Worm (Caenorhabditis elegans) whole organism, L1 larva: ENCODE measurements around the gene F13D12.3.

ENCODE experiments used
- alr-1 ChIP-seq: fragments of 200-800 bp; sonication (Bioruptor generic); optimal IDR thresholded peaks from 2 replicates; lab custom pipeline; 2018; ENCODE audit warnings: borderline replicate concordance, mild to moderate bottlenecking, missing genetic modification characterization, missing compliant biosample characterization
- aly-2 ChIP-seq: fragments of 150-350 bp; optimal IDR thresholded peaks from 2 replicates; lab custom pipeline; 2014; ENCODE audit warnings: missing biosample characterization, missing genetic modification characterization
- ama-1 ChIP-seq: fragments of 150-350 bp; optimal IDR thresholded peaks from 2 replicates; lab custom pipeline; 2014
- blmp-1 ChIP-seq: fragments of 150-350 bp; optimal IDR thresholded peaks from 2 replicates; lab custom pipeline; 2014; ENCODE audit warnings: missing biosample characterization, missing genetic modification characterization
- ceh-88 ChIP-seq: fragments of 200-800 bp; sonication (Bioruptor generic); IDR thresholded peaks from 2 replicates; pipeline ENCODE4 v1.3.6; 2022; ENCODE audit warnings: missing genetic modification characterization, missing compliant biosample characterization
- ceh-90 ChIP-seq: sonication (generic microtip); optimal IDR thresholded peaks from 2 replicates; lab custom pipeline; 2016; ENCODE audit warnings: missing genetic modification characterization, missing compliant biosample characterization
- lin-13 ChIP-seq: fragments of 150-350 bp; optimal IDR thresholded peaks from 2 replicates; lab custom pipeline; 2014; ENCODE audit warnings: missing biosample characterization, missing genetic modification reagents, missing genetic modification characterization
- nhr-11 ChIP-seq: fragments of 150-350 bp; optimal IDR thresholded peaks from 2 replicates; lab custom pipeline; 2014; ENCODE audit warnings: missing biosample characterization, missing genetic modification characterization
- nhr-77 ChIP-seq: fragments of 150-350 bp; optimal IDR thresholded peaks from 2 replicates; lab custom pipeline; 2014; ENCODE audit warnings: missing biosample characterization, missing genetic modification characterization
- skn-1 ChIP-seq: fragments of 150-350 bp; optimal IDR thresholded peaks from 2 replicates; lab custom pipeline; 2014; ENCODE audit warnings: missing biosample characterization, missing genetic modification characterization
- sptf-1 ChIP-seq: fragments of 150-350 bp; optimal IDR thresholded peaks from 2 replicates; lab custom pipeline; 2014; ENCODE audit warnings: missing biosample characterization, missing genetic modification characterization
- tlp-1 ChIP-seq: fragments of 150-350 bp; optimal IDR thresholded peaks from 2 replicates; lab custom pipeline; 2014; ENCODE audit warnings: missing biosample characterization, missing genetic modification characterization
- zag-1 ChIP-seq: fragments of 150-350 bp; optimal IDR thresholded peaks from 2 replicates; lab custom pipeline; 2014; ENCODE audit warnings: missing biosample characterization, missing genetic modification characterization
- ztf-4 ChIP-seq: fragments of 150-350 bp; optimal IDR thresholded peaks from 2 replicates; lab custom pipeline; 2014; ENCODE audit warnings: missing biosample characterization, missing genetic modification characterization

DNA sequence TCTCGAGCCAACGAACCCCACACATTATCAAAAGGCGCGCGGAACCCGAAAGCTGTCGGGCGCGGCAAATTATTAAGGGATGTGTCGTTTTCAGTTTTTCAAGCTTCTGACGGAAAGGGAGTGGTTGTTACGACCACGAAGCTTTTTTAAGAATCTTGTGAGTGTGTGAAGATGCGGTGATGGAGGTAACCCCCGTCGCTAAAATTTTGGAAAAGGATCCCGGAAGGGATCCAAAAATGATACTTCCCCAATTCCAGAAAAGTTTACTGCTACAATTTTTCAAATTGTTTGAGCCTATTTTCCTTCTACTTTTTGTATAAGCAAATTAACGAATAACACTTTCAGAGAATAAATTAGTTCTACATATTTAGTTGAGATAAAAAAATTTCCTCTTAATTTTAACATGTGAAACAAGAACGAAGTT, 36.5 kb downstream of the F13D12.3 start:
- TF ChIP-seq ztf-4 (tag; lab: Kevin White, UChicago): peak; percentile 81
- TF ChIP-seq lin-13 (GFP tag; lab: Kevin White, UChicago): peak; percentile 28
- no peak for TF ChIP-seq nhr-11 (tag; lab: Kevin White, UChicago)
- TF ChIP-seq ceh-88 (GFP tag; lab: Robert Waterston, UW): no peak; the same call in 1 of the 2 replicates
- TF ChIP-seq nhr-77: no peak
- no peak for TF ChIP-seq zag-1
- no peak for TF ChIP-seq ceh-90
- no peak for TF ChIP-seq alr-1 (tag; lab: Kevin White, UChicago)
- peak; percentile 100 for TF ChIP-seq aly-2
- no peak for TF ChIP-seq sptf-1 (tag; lab: Kevin White, UChicago)
- TF ChIP-seq skn-1 (tag; lab: Kevin White, UChicago): peak; percentile 91
- no peak for TF ChIP-seq blmp-1 (tag; lab: Kevin White, UChicago)
- no peak for TF ChIP-seq tlp-1
- TF ChIP-seq ama-1 (lab: Kevin White, UChicago): peak; percentile 98
